Worm (Caenorhabditis elegans): ENCODE results near the gene col-115.

DNA sequence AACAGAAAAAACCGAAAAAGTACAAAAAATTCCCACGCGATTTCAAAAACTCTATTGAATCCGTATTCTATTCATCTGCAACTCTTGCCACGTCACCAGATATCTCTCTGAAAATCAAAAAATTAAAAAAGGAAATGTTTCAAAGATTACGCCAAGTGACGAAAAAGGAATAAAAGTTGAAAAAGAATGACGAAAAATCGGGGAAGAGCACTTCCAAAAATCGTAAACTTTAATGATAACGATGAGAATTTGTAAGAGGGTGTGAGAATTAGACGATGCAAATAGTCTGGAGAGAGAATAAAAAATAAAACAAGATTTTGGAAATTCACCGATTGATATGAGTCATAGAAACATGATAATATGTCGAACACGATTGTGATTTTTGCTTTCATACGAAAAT, 45.7 kb downstream of the col-115 start:
- TF ChIP-seq ekl-4 (GFP tag; IDR thresholded peaks at IDR 0.05) (no peak), ztf-18 (tag; optimal IDR thresholded peaks at IDR 0.05) (no peak), lsl-1 (GFP tag; optimal IDR thresholded peaks at IDR 0.05) (no peak)
